Worm (Caenorhabditis elegans) whole organism, L1 larva: ENCODE data around the gene paml-1.

Source experiments
- C16A3.4 ChIP-seq: fragments of 150-350 bp; optimal IDR thresholded peaks from 2 replicates; lab custom pipeline; 2014; ENCODE audit warnings: missing biosample characterization, missing genetic modification characterization
- F16B12.6 ChIP-seq: fragments of 150-350 bp; optimal IDR thresholded peaks from 2 replicates; lab custom pipeline; 2014; ENCODE audit warnings: missing biosample characterization, missing genetic modification characterization
- aha-1 ChIP-seq: fragments of 150-350 bp; optimal IDR thresholded peaks from 2 replicates; lab custom pipeline; 2014; ENCODE audit warnings: missing biosample characterization, missing genetic modification characterization
- alr-1 ChIP-seq: fragments of 200-800 bp; sonication (Bioruptor generic); optimal IDR thresholded peaks from 2 replicates; lab custom pipeline; 2018; ENCODE audit warnings: borderline replicate concordance, mild to moderate bottlenecking, missing genetic modification characterization, missing compliant biosample characterization
- ama-1 ChIP-seq: fragments of 150-350 bp; optimal IDR thresholded peaks from 2 replicates; lab custom pipeline; 2014
- ceh-63 ChIP-seq: fragments of 200-800 bp; sonication (Bioruptor generic); optimal IDR thresholded peaks from 2 replicates; lab custom pipeline; 2018; ENCODE audit warnings: mild to moderate bottlenecking, missing genetic modification characterization, missing compliant biosample characterization
- ceh-90 ChIP-seq: sonication (generic microtip); optimal IDR thresholded peaks from 2 replicates; lab custom pipeline; 2016; ENCODE audit warnings: missing genetic modification characterization, missing compliant biosample characterization
- ces-1 ChIP-seq: fragments of 150-350 bp; optimal IDR thresholded peaks from 2 replicates; lab custom pipeline; 2014; ENCODE audit warnings: missing biosample characterization, missing genetic modification reagents, missing genetic modification characterization
- dsc-1 ChIP-seq: sonication (generic microtip); optimal IDR thresholded peaks from 2 replicates; lab custom pipeline; 2016; ENCODE audit warnings: mild to moderate bottlenecking, missing genetic modification characterization, missing compliant biosample characterization
- efl-1 ChIP-seq, 4 experiments: fragments of 150-350 bp; optimal IDR thresholded peaks in 3 of 4; peaks in 1 of 4; 1 replicate in 1 of 4; 2 replicates in 3 of 4; lab custom pipeline; 2014; ENCODE audit warnings: missing biosample characterization in 2 of 4, missing genetic modification characterization in 2 of 4, missing genetic modification reagents in 2 of 4
- egl-13 ChIP-seq: sonication (generic microtip); optimal IDR thresholded peaks from 2 replicates; lab custom pipeline; 2016; ENCODE audit warnings: missing genotype, missing genetic modification reagents, missing genetic modification characterization, missing compliant biosample characterization
- egl-27 ChIP-seq, 2 experiments: fragments of 150-350 bp in 1 of 2; sonication (generic microtip); optimal IDR thresholded peaks; 3 replicates each; lab custom pipeline; 2017 to 2018; ENCODE audit warnings: missing biosample characterization in 2 of 2, missing genetic modification characterization in 2 of 2, missing genetic modification reagents in 2 of 2
- fos-1 ChIP-seq: fragments of 150-350 bp; optimal IDR thresholded peaks from 2 replicates; lab custom pipeline; 2014; ENCODE audit warnings: missing biosample characterization, missing genetic modification characterization
- hlh-4 ChIP-seq: sonication (generic microtip); optimal IDR thresholded peaks from 2 replicates; lab custom pipeline; 2016; ENCODE audit warnings: mild to moderate bottlenecking, missing genetic modification characterization, missing compliant biosample characterization
- irx-1 ChIP-seq: sonication (generic microtip); optimal IDR thresholded peaks from 2 replicates; lab custom pipeline; 2016; ENCODE audit warnings: missing genetic modification characterization, missing compliant biosample characterization
- isw-1 ChIP-seq: fragments of 200-800 bp; sonication (Bioruptor generic); IDR thresholded peaks from 2 replicates; pipeline ENCODE4 v1.3.6; 2022; ENCODE audit warnings: missing genetic modification characterization, missing compliant biosample characterization
- jun-1 ChIP-seq: fragments of 150-350 bp; optimal IDR thresholded peaks from 2 replicates; lab custom pipeline; 2014; ENCODE audit warnings: missing biosample characterization, missing genetic modification reagents, missing genetic modification characterization
- lir-3 ChIP-seq: sonication (generic microtip); optimal IDR thresholded peaks from 2 replicates; lab custom pipeline; 2016; ENCODE audit warnings: mild to moderate bottlenecking, missing genetic modification characterization, moderate library complexity, missing compliant biosample characterization; ENCODE audit not compliant: poor library complexity
- lsy-2 ChIP-seq, 2 experiments: fragments of 150-350 bp; optimal IDR thresholded peaks; 2 replicates each; lab custom pipeline; 2014; ENCODE audit warnings: missing biosample characterization in 2 of 2, missing genetic modification characterization in 2 of 2
- mef-2 ChIP-seq: fragments of 150-350 bp; optimal IDR thresholded peaks from 2 replicates; lab custom pipeline; 2014; ENCODE audit warnings: missing biosample characterization, missing genetic modification characterization
- nhr-12 ChIP-seq: sonication (generic microtip); optimal IDR thresholded peaks from 2 replicates; lab custom pipeline; 2017; ENCODE audit warnings: missing biosample characterization, missing genetic modification characterization
- nhr-71 ChIP-seq: sonication (generic microtip); optimal IDR thresholded peaks from 2 replicates; lab custom pipeline; 2016; ENCODE audit warnings: mild to moderate bottlenecking, missing genetic modification characterization, moderate library complexity, missing compliant biosample characterization
- nhr-84 ChIP-seq: sonication (generic microtip); optimal IDR thresholded peaks from 2 replicates; lab custom pipeline; 2017; ENCODE audit warnings: missing biosample characterization, missing genetic modification characterization
- pax-3 ChIP-seq: fragments of 200-800 bp; sonication (Bioruptor generic); optimal IDR thresholded peaks from 2 replicates; lab custom pipeline; 2018; ENCODE audit warnings: mild to moderate bottlenecking, missing genetic modification characterization, moderate library complexity, missing compliant biosample characterization
- skn-1 ChIP-seq: fragments of 150-350 bp; optimal IDR thresholded peaks from 2 replicates; lab custom pipeline; 2014; ENCODE audit warnings: missing biosample characterization, missing genetic modification characterization
- sptf-1 ChIP-seq: fragments of 150-350 bp; optimal IDR thresholded peaks from 2 replicates; lab custom pipeline; 2014; ENCODE audit warnings: missing biosample characterization, missing genetic modification characterization
- sup-37 ChIP-seq: fragments of 200-800 bp; sonication (Bioruptor generic); optimal IDR thresholded peaks from 2 replicates; lab custom pipeline; 2018; ENCODE audit warnings: mild to moderate bottlenecking, missing genetic modification characterization, missing compliant biosample characterization
- swsn-7 ChIP-seq: sonication (generic microtip); optimal IDR thresholded peaks from 2 replicates; lab custom pipeline; 2016; ENCODE audit warnings: missing genetic modification characterization, missing compliant biosample characterization
- tbx-2 ChIP-seq: sonication (generic microtip); optimal IDR thresholded peaks from 2 replicates; lab custom pipeline; 2016; ENCODE audit warnings: missing genetic modification characterization, missing compliant biosample characterization
- tlp-1 ChIP-seq: fragments of 150-350 bp; optimal IDR thresholded peaks from 2 replicates; lab custom pipeline; 2014; ENCODE audit warnings: missing biosample characterization, missing genetic modification characterization
- unc-130 ChIP-seq: fragments of 150-350 bp; optimal IDR thresholded peaks from 2 replicates; lab custom pipeline; 2017; ENCODE audit warnings: missing biosample characterization, missing genetic modification characterization, inconsistent platforms
- unc-62 ChIP-seq: fragments of 150-350 bp; optimal IDR thresholded peaks from 2 replicates; lab custom pipeline; 2014; ENCODE audit warnings: missing biosample characterization, missing genetic modification reagents, missing genetic modification characterization
- vab-15 ChIP-seq: sonication (generic microtip); optimal IDR thresholded peaks from 2 replicates; lab custom pipeline; 2017; ENCODE audit warnings: missing genotype, mild to moderate bottlenecking, missing genetic modification characterization, missing compliant biosample characterization
- xbp-1 ChIP-seq: sonication (generic microtip); optimal IDR thresholded peaks from 2 replicates; lab custom pipeline; 2016; ENCODE audit warnings: missing genetic modification characterization, missing compliant biosample characterization
- zag-1 ChIP-seq: fragments of 150-350 bp; optimal IDR thresholded peaks from 2 replicates; lab custom pipeline; 2014; ENCODE audit warnings: missing biosample characterization, missing genetic modification characterization
- ztf-11 ChIP-seq, 2 experiments: sonication (generic microtip); optimal IDR thresholded peaks; 2 replicates each; lab custom pipeline; 2016 to 2017; ENCODE audit warnings: missing genetic modification characterization in 2 of 2, missing biosample characterization in 1 of 2, missing compliant biosample characterization in 1 of 2

The paml-1 gene

ce11 chrIII:10197416-10197815 lies 36.5 kb downstream of the paml-1 start, which contains the start of gene dod-6:
Gene dod-6 (plus strand): TSS chrIII:10197716.
- TF ChIP-seq sptf-1 (tag; lab: Kevin White, UChicago) (no peak), sup-37 (no peak), jun-1 (tag; lab: Kevin White, UChicago) (no peak), nhr-84 (tag; lab: Kevin White, UChicago) (no peak), lsy-2 (tag; optimal IDR thresholded peaks at IDR 0.05; lab: Kevin White, UChicago) (no peak), vab-15 (tag; lab: Kevin White, UChicago) (no peak), unc-62 (GFP tag; lab: Kevin White, UChicago) (no peak), xbp-1 (no peak), nhr-71 (tag; lab: Kevin White, UChicago) (no peak), F16B12.6 (tag; lab: Kevin White, UChicago) (no peak), tbx-2 (no peak), C16A3.4 (tag; lab: Kevin White, UChicago) (no peak)

- TF ChIP-seq ztf-11 (tag; optimal IDR thresholded peaks at IDR 0.05; lab: Kevin White, UChicago) (no peak), ces-1 (GFP tag; lab: Kevin White, UChicago) (no peak), mef-2 (tag; lab: Kevin White, UChicago) (no peak), egl-13 (tag; lab: Kevin White, UChicago) (no peak), swsn-7 (tag; lab: Kevin White, UChicago) (no peak), egl-27 (tag; optimal IDR thresholded peaks at IDR 0.05; lab: Kevin White, UChicago) (no peak), hlh-4 (tag; lab: Kevin White, UChicago) (no peak), ceh-63 (GFP tag; lab: Kevin White, UChicago) (no peak), ceh-90 (no peak), skn-1 (tag; lab: Kevin White, UChicago) (no peak), unc-130 (no peak), aha-1 (tag; lab: Kevin White, UChicago) (no peak), zag-1 (no peak)
Observed at ce11 chrIII:10196796-10197195, 37.1 kb downstream of the paml-1 start.

- TF ChIP-seq efl-1 (optimal IDR thresholded peaks at IDR 0.05; lab: Kevin White, UChicago) (no peak), efl-1 (GFP tag; optimal IDR thresholded peaks at IDR 0.05 in 1 of 2; lab: Kevin White, UChicago) (peak in 1 of 2 experiments; percentile 64), isw-1 (GFP tag; lab: Robert Waterston, UW) (no peak)
- TF ChIP-seq, all 84 proteins: peak for 1
Observed at ce11 chrIII:10195911-10196310, 38.0 kb downstream of the paml-1 start.

- TF ChIP-seq F16B12.6 (tag; lab: Kevin White, UChicago) (no peak), efl-1 (optimal IDR thresholded peaks at IDR 0.05; lab: Kevin White, UChicago) (no peak), efl-1 (GFP tag; optimal IDR thresholded peaks at IDR 0.05 in 1 of 2; lab: Kevin White, UChicago) (peak in 1 of 2 experiments; percentile 88)
- TF ChIP-seq, all 84 proteins: peak for 1
Observed at ce11 chrIII:10194569-10194968, 39.3 kb downstream of the paml-1 start.

- TF ChIP-seq isw-1 (GFP tag; lab: Robert Waterston, UW) = no peak
- no peak for TF ChIP-seq lsy-2 (tag; optimal IDR thresholded peaks at IDR 0.05; lab: Kevin White, UChicago)
- TF ChIP-seq alr-1 = no peak
- TF ChIP-seq irx-1 (tag; lab: Kevin White, UChicago) = no peak
- no peak for TF ChIP-seq C16A3.4 (tag; lab: Kevin White, UChicago)
- no peak for TF ChIP-seq xbp-1
- TF ChIP-seq ama-1 (lab: Kevin White, UChicago) = no peak
- TF ChIP-seq ceh-63 (GFP tag; lab: Kevin White, UChicago) = no peak
- TF ChIP-seq dsc-1 (tag; lab: Kevin White, UChicago) = no peak
- no peak for TF ChIP-seq swsn-7 (tag; lab: Kevin White, UChicago)
- TF ChIP-seq pax-3 = no peak
- TF ChIP-seq ztf-11 (tag; optimal IDR thresholded peaks at IDR 0.05; lab: Kevin White, UChicago) = no peak
- no peak for TF ChIP-seq hlh-4 (tag; lab: Kevin White, UChicago)
- TF ChIP-seq fos-1 = no peak
- no peak for TF ChIP-seq nhr-12 (tag; lab: Kevin White, UChicago)
- no peak for TF ChIP-seq tlp-1 (tag; lab: Kevin White, UChicago)
- no peak for TF ChIP-seq lir-3 (tag; lab: Kevin White, UChicago)
Observed at ce11 chrIII:10188912-10189311, 45.0 kb downstream of the paml-1 start, which contains the start of gene epac-1. Gene epac-1 (plus strand): TSS chrIII:10189212.
